Worm (Caenorhabditis elegans) whole organism, L4 larva: ENCODE data around the gene daf-11.

ENCODE experiments used
- F26F4.8 ChIP-seq: fragments of 200-800 bp; sonication (Bioruptor generic); conservative IDR thresholded peaks from 2 replicates; pipeline ENCODE4 v1.3.6; 2022; ENCODE audit warnings: missing genetic modification characterization, missing compliant biosample characterization
- F44E2.7 ChIP-seq: fragments of 200-800 bp; sonication (Bioruptor generic); IDR thresholded peaks from 2 replicates; pipeline ENCODE4 v2.1.2; 2022; ENCODE audit warnings: missing genetic modification characterization, missing compliant biosample characterization
- Y5F2A.4 ChIP-seq: fragments of 200-800 bp; sonication (Bioruptor generic); optimal IDR thresholded peaks from 2 replicates; lab custom pipeline; 2018; ENCODE audit warnings: mild to moderate bottlenecking, missing genetic modification characterization, missing compliant biosample characterization
- ZK337.2 ChIP-seq: fragments of 200-800 bp; sonication (Bioruptor generic); IDR thresholded peaks from 2 replicates; pipeline ENCODE4 v1.3.6; 2022; ENCODE audit warnings: missing genetic modification reagents, missing genetic modification characterization, missing compliant biosample characterization
- ZK546.5 ChIP-seq, 2 experiments: sonication (generic microtip); optimal IDR thresholded peaks; 2 replicates each; lab custom pipeline; 2017; ENCODE audit warnings: missing biosample characterization in 2 of 2, missing genetic modification characterization in 2 of 2
- aha-1 ChIP-seq: fragments of 150-350 bp; peaks from one replicate; lab custom pipeline; 2014; ENCODE audit warnings: missing biosample characterization, missing genetic modification characterization
- ama-1 ChIP-seq: fragments of 150-350 bp; optimal IDR thresholded peaks from 2 replicates; lab custom pipeline; 2014; ENCODE audit warnings: inconsistent platforms, mixed read lengths
- ces-1 ChIP-seq: fragments of 150-350 bp; sonication (generic microtip); optimal IDR thresholded peaks from 4 replicates; lab custom pipeline; 2014; ENCODE audit warnings: missing biosample characterization, missing genetic modification reagents, missing genetic modification characterization
- daf-19 ChIP-seq: fragments of 200-800 bp; sonication (Bioruptor generic); conservative IDR thresholded peaks from 2 replicates; pipeline ENCODE4 v1.3.6; 2022; ENCODE audit warnings: missing genetic modification characterization, missing compliant biosample characterization
- daf-8 ChIP-seq: fragments of 200-800 bp; sonication (Bioruptor generic); IDR thresholded peaks from 2 replicates; pipeline ENCODE4 v1.3.6; 2022; ENCODE audit warnings: missing genetic modification characterization, missing compliant biosample characterization
- dmd-6 ChIP-seq: fragments of 200-800 bp; sonication (Bioruptor generic); IDR thresholded peaks from 2 replicates; pipeline ENCODE4 v1.3.6; 2022; ENCODE audit warnings: missing genetic modification reagents, missing genetic modification characterization, missing compliant biosample characterization
- dmd-8 ChIP-seq: fragments of 200-800 bp; sonication (Bioruptor generic); IDR thresholded peaks from 2 replicates; pipeline ENCODE4 v1.3.6; 2022; ENCODE audit warnings: missing genetic modification characterization, missing compliant biosample characterization
- dmd-9 ChIP-seq: fragments of 200-800 bp; sonication (Bioruptor generic); IDR thresholded peaks from 2 replicates; pipeline ENCODE4 v1.3.6; 2022; ENCODE audit warnings: missing genetic modification reagents, missing genetic modification characterization, missing compliant biosample characterization
- dpl-1 ChIP-seq: fragments of 150-350 bp; optimal IDR thresholded peaks from 2 replicates; lab custom pipeline; 2014; ENCODE audit warnings: missing biosample characterization, missing genetic modification reagents, missing genetic modification characterization
- duxl-1 ChIP-seq: sonication (generic microtip); optimal IDR thresholded peaks from 2 replicates; lab custom pipeline; 2016; ENCODE audit warnings: mild to moderate bottlenecking, missing genetic modification characterization, moderate library complexity, missing compliant biosample characterization; ENCODE audit not compliant: poor library complexity
- dve-1 ChIP-seq: sonication (generic microtip); optimal IDR thresholded peaks from 2 replicates; lab custom pipeline; 2017; ENCODE audit warnings: antibody characterized with exemption, mild to moderate bottlenecking, missing genetic modification characterization, missing compliant biosample characterization; ENCODE audit not compliant: insufficient read depth
- egl-27 ChIP-seq: sonication (generic microtip); optimal IDR thresholded peaks from 3 replicates; lab custom pipeline; 2017; ENCODE audit warnings: missing biosample characterization, missing genetic modification reagents, missing genetic modification characterization
- hlh-11 ChIP-seq: fragments of 200-800 bp; sonication (Bioruptor generic); optimal IDR thresholded peaks from 2 replicates; lab custom pipeline; 2018; ENCODE audit warnings: mild to moderate bottlenecking, missing genetic modification characterization, missing compliant biosample characterization
- jun-1 ChIP-seq: fragments of 150-350 bp; optimal IDR thresholded peaks from 2 replicates; lab custom pipeline; 2014; ENCODE audit warnings: missing biosample characterization, missing genetic modification reagents, missing genetic modification characterization
- lsy-2 ChIP-seq, 2 experiments: fragments of 150-350 bp in 1 of 2; sonication (generic microtip) in 1 of 2; optimal IDR thresholded peaks; 2 replicates each; lab custom pipeline; 2014 to 2017; ENCODE audit warnings: missing biosample characterization in 2 of 2, missing genetic modification characterization in 2 of 2
- mes-2 ChIP-seq: sonication (generic microtip); optimal IDR thresholded peaks from 2 replicates; lab custom pipeline; 2016; ENCODE audit warnings: missing genotype, mild to moderate bottlenecking, missing genetic modification characterization, missing compliant biosample characterization; ENCODE audit not compliant: poor library complexity, severe bottlenecking
- nhr-28 ChIP-seq: fragments of 150-350 bp; optimal IDR thresholded peaks from 2 replicates; lab custom pipeline; 2014; ENCODE audit warnings: missing biosample characterization, missing genetic modification characterization
- pha-4 ChIP-seq, 2 experiments: fragments of 150-350 bp in 1 of 2; fragments of 200-800 bp in 1 of 2; sonication (Bioruptor generic) in 1 of 2; IDR thresholded peaks in 1 of 2; optimal IDR thresholded peaks in 1 of 2; 2 replicates each; pipeline versions ENCODE4 v1.3.6 to Lab custom; 2014 to 2022; ENCODE audit warnings: missing genetic modification characterization in 2 of 2, missing genetic modification reagents in 2 of 2, missing biosample characterization in 1 of 2, missing compliant biosample characterization in 1 of 2
- saeg-2 ChIP-seq: fragments of 200-800 bp; sonication (Bioruptor generic); IDR thresholded peaks from 2 replicates; pipeline ENCODE4 v1.3.6; 2022; ENCODE audit warnings: missing genetic modification reagents, missing genetic modification characterization, missing compliant biosample characterization
- sdz-12 ChIP-seq: fragments of 200-800 bp; sonication (Bioruptor generic); optimal IDR thresholded peaks from 2 replicates; lab custom pipeline; 2018; ENCODE audit warnings: mild to moderate bottlenecking, missing genetic modification characterization, missing compliant biosample characterization
- set-16 ChIP-seq: fragments of 200-800 bp; sonication (Bioruptor generic); IDR thresholded peaks from 2 replicates; pipeline ENCODE4 v1.3.6; 2022; ENCODE audit warnings: missing genetic modification reagents, missing genetic modification characterization, missing compliant biosample characterization
- skn-1 ChIP-seq: fragments of 150-350 bp; optimal IDR thresholded peaks from 2 replicates; lab custom pipeline; 2014; ENCODE audit warnings: missing biosample characterization, missing genetic modification characterization
- zag-1 ChIP-seq: fragments of 150-350 bp; optimal IDR thresholded peaks from 2 replicates; lab custom pipeline; 2014; ENCODE audit warnings: missing biosample characterization, missing genetic modification characterization
- zfp-2 ChIP-seq: sonication (generic microtip); optimal IDR thresholded peaks from 2 replicates; lab custom pipeline; 2016; ENCODE audit warnings: mild to moderate bottlenecking, missing genetic modification characterization, missing compliant biosample characterization
- zfp-3 ChIP-seq: fragments of 200-800 bp; sonication (Bioruptor generic); conservative IDR thresholded peaks from 2 replicates; pipeline ENCODE4 v1.3.6; 2022; ENCODE audit warnings: missing genetic modification reagents, missing genetic modification characterization, missing compliant biosample characterization
- zip-2 ChIP-seq: fragments of 150-350 bp; optimal IDR thresholded peaks from 2 replicates; lab custom pipeline; 2014; ENCODE audit warnings: missing biosample characterization, missing genetic modification characterization
- ztf-7 ChIP-seq: fragments of 150-350 bp; optimal IDR thresholded peaks from 2 replicates; lab custom pipeline; 2014; ENCODE audit warnings: missing biosample characterization, missing genetic modification characterization

daf-11 gene

ce11 chrV:11760371-11760770, 34.5 kb upstream of the daf-11 start, which contains the start of gene T04F3.5:
T04F3.5 (plus strand) TSS chrV:11760671.
- TF ChIP-seq egl-27 (no peak), zfp-2 (tag; lab: Kevin White, UChicago) (no peak), pha-4 (GFP tag; IDR thresholded peaks at IDR 0.05; lab: Robert Waterston, UW) (no peak), pha-4 (tag; optimal IDR thresholded peaks at IDR 0.05; lab: Kevin White, UChicago) (no peak), F44E2.7 (no peak), F26F4.8 (GFP tag; lab: Robert Waterston, UW) (no peak), skn-1 (tag; lab: Kevin White, UChicago) (no peak)

- TF ChIP-seq ztf-7 (tag; lab: Kevin White, UChicago): no peak
- no peak for TF ChIP-seq ama-1
- TF ChIP-seq ZK337.2 (GFP tag; lab: Robert Waterston, UW): no peak
- no peak for TF ChIP-seq set-16 (GFP tag; lab: Robert Waterston, UW)
- TF ChIP-seq skn-1 (tag; lab: Kevin White, UChicago): no peak
- no peak for TF ChIP-seq F44E2.7
- no peak for TF ChIP-seq ZK546.5 (tag; optimal IDR thresholded peaks at IDR 0.05; lab: Kevin White, UChicago)
- no peak for TF ChIP-seq sdz-12 (GFP tag; lab: Kevin White, UChicago)
- TF ChIP-seq Y5F2A.4 (GFP tag; lab: Kevin White, UChicago): no peak
- no peak for TF ChIP-seq duxl-1 (tag; lab: Kevin White, UChicago)
- TF ChIP-seq aha-1 (tag; lab: Kevin White, UChicago): no peak
- no peak for TF ChIP-seq dmd-9 (GFP tag; lab: Robert Waterston, UW)
These were observed 32.8 kb upstream of the daf-11 start, which contains the start of gene T04F3.3 for ce11 chrV:11758635-11759034. T04F3.3 (plus strand) TSS chrV:11758935.

ce11 chrV:11757358-11757757, 31.5 kb upstream of the daf-11 start, which contains the start of gene smoc-1:
smoc-1 (plus strand) TSS chrV:11757658.
- no peak for TF ChIP-seq saeg-2 (GFP tag; lab: Robert Waterston, UW)
- TF ChIP-seq ces-1 (GFP tag; lab: Kevin White, UChicago): peak; percentile 6
- TF ChIP-seq zip-2: no peak
- no peak for TF ChIP-seq mes-2 (tag; lab: Kevin White, UChicago)
- no peak for TF ChIP-seq daf-8 (GFP tag; lab: Robert Waterston, UW)
- TF ChIP-seq nhr-28: no peak
- TF ChIP-seq zfp-3: no peak
- no peak for TF ChIP-seq ZK546.5 (tag; optimal IDR thresholded peaks at IDR 0.05; lab: Kevin White, UChicago)
- TF ChIP-seq, all 104 proteins: peak for 1

- TF ChIP-seq dmd-6 (GFP tag; lab: Robert Waterston, UW): peak; percentile 70
- peak; percentile 55 for TF ChIP-seq nhr-28
- TF ChIP-seq hlh-11 (tag; lab: Kevin White, UChicago): peak; percentile 51
- TF ChIP-seq dve-1: peak; percentile 14
- TF ChIP-seq zag-1 (tag; lab: Kevin White, UChicago): no peak
- TF ChIP-seq, all 104 proteins: peak for 4
These were observed 30.0 kb upstream of the daf-11 start for ce11 chrV:11755848-11756247.

- TF ChIP-seq jun-1 (no peak), zfp-3 (no peak), daf-19 (no peak), sdz-12 (GFP tag; lab: Kevin White, UChicago) (no peak), dmd-8 (GFP tag; lab: Robert Waterston, UW) (no peak), dpl-1 (GFP tag; lab: Kevin White, UChicago) (no peak), lsy-2 (tag; optimal IDR thresholded peaks at IDR 0.05; lab: Kevin White, UChicago) (no peak)
These were observed 25.6 kb upstream of the daf-11 start for ce11 chrV:11751480-11751879.
